Fruit fly (Drosophila melanogaster) whole organism, wandering third instar larva: Measurements from ENCODE around the gene CG5214.

Experiments used
- Abd-B ChIP-seq: fragments of >200 bp; optimal IDR thresholded peaks from 2 replicates; lab custom pipeline; 2017; ENCODE audit warnings: missing biosample characterization, missing genetic modification characterization
- Jra ChIP-seq: sonication (Bioruptor generic); optimal IDR thresholded peaks from 2 replicates; lab custom pipeline; 2016; ENCODE audit warnings: missing biosample characterization, missing genetic modification characterization
- OdsH ChIP-seq: fragments of 200-800 bp; sonication (Bioruptor generic); optimal IDR thresholded peaks from 2 replicates; lab custom pipeline; 2016; ENCODE audit warnings: missing biosample characterization, mild to moderate bottlenecking, missing genetic modification characterization
- Sp1 ChIP-seq: fragments of 200-800 bp; sonication (Bioruptor generic); optimal IDR thresholded peaks from 3 replicates; lab custom pipeline; 2019; ENCODE audit warnings: missing biosample characterization, mild to moderate bottlenecking, missing genetic modification characterization, moderate library complexity
- dl ChIP-seq, 2 experiments: fragments of 175-275, 200-275 bp in 1 of 2; fragments of 200-275 bp in 1 of 2; sonication (Bioruptor generic); optimal IDR thresholded peaks; lab custom pipeline; 2018; ENCODE audit warnings: mild to moderate bottlenecking in 2 of 2, missing biosample characterization in 2 of 2, missing genetic modification characterization in 2 of 2, moderate library complexity in 2 of 2; ENCODE audit not compliant: partially characterized antibody in 2 of 2, insufficient read depth in 1 of 2
- dsf ChIP-seq: sonication (Bioruptor generic); optimal IDR thresholded peaks from 2 replicates; lab custom pipeline; 2016; ENCODE audit warnings: missing biosample characterization, missing genetic modification characterization, borderline replicate concordance
- fru ChIP-seq: fragments of 200-800 bp; sonication (Bioruptor generic); optimal IDR thresholded peaks from 3 replicates; lab custom pipeline; 2016; ENCODE audit warnings: missing biosample characterization, mild to moderate bottlenecking, missing genetic modification characterization
- pan ChIP-seq: fragments of >200 bp; optimal IDR thresholded peaks from 2 replicates; lab custom pipeline; 2017
- tai ChIP-seq: sonication (Bioruptor generic); optimal IDR thresholded peaks from 2 replicates; lab custom pipeline; 2016; ENCODE audit warnings: missing biosample characterization, missing genetic modification characterization
- usp ChIP-seq: fragments of >200 bp; optimal IDR thresholded peaks from 2 replicates; lab custom pipeline; 2017; ENCODE audit warnings: missing biosample characterization, missing genetic modification characterization
- woc ChIP-seq: sonication (Bioruptor generic); optimal IDR thresholded peaks from 2 replicates; lab custom pipeline; 2016; ENCODE audit warnings: missing biosample characterization, mild to moderate bottlenecking, missing genetic modification characterization

DNA sequence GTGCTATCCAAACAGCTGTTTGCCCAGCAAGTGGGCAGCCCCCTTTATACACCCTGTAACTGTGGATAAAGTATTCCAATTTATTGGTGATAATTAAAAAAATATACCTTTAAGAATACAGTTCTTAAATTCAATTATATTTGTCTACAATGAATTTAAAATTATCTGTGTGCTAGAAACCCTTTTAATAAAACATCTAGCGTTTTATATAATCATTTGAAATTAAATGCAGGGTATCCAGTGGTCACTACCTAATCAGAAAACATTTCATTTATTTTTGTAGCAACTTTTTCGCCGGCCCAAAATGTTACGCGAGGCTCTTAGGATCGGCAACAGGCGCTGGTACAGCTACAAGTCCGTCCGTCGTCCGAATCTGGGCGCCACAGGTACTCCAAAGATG is 17.6 kb upstream of the CG5214 start, which contains the start of gene CG17726:
- no peak for TF ChIP-seq tai (GFP tag; lab: Kevin White, UChicago)
- TF ChIP-seq Jra (GFP tag; lab: Kevin White, UChicago), result no peak
- TF ChIP-seq dl (GFP tag; optimal IDR thresholded peaks at IDR 0.05; lab: Kevin White, UChicago; ENCODE audit: insufficient read depth in 1 of 2, partially characterized antibody in 2 of 2), result no peak
- TF ChIP-seq Sp1 (GFP tag; lab: Kevin White, UChicago), result peak; percentile 99
- TF ChIP-seq usp (GFP tag; lab: Kevin White, UChicago), result no peak
- peak; percentile 97 for TF ChIP-seq OdsH
- TF ChIP-seq pan, result no peak
- peak; percentile 96 for TF ChIP-seq woc (GFP tag; lab: Kevin White, UChicago)
- TF ChIP-seq fru (GFP tag; lab: Kevin White, UChicago), result peak; percentile 94
- TF ChIP-seq Abd-B, result no peak
- no peak for TF ChIP-seq dsf (GFP tag; lab: Kevin White, UChicago)
